Fruit fly (Drosophila melanogaster) whole organism, embryonic: Measurements from ENCODE around the gene CG12017.

ENCODE experiments used
- CG10147 ChIP-seq: fragments of 200-800 bp; sonication (Bioruptor generic); optimal IDR thresholded peaks from 2 replicates; lab custom pipeline; 2019; ENCODE audit warnings: missing biosample characterization, mild to moderate bottlenecking, missing genetic modification characterization, moderate library complexity
- CG10209 ChIP-seq: fragments of 200-800 bp; sonication (Bioruptor generic); optimal IDR thresholded peaks from 3 replicates; lab custom pipeline; 2017; ENCODE audit warnings: missing biosample characterization, mild to moderate bottlenecking, missing genetic modification characterization, missing genetic modification reagents
- CG10267 ChIP-seq: fragments of 200-800 bp; sonication (Bioruptor generic); optimal IDR thresholded peaks from 2 replicates; lab custom pipeline; 2018; ENCODE audit warnings: missing biosample characterization, mild to moderate bottlenecking, missing genetic modification characterization, moderate library complexity
- CG10321 ChIP-seq: fragments of 200-800 bp; sonication (Bioruptor generic); IDR thresholded peaks from 2 replicates; pipeline ENCODE4 v1.3.6; 2022; ENCODE audit warnings: missing biosample characterization, missing genetic modification characterization
- CG14014 ChIP-seq: fragments of 200-800 bp; sonication (Bioruptor generic); IDR thresholded peaks from 2 replicates; pipeline ENCODE4 v1.3.6; 2022; ENCODE audit warnings: missing biosample characterization, missing genetic modification characterization
- CG14710 ChIP-seq: fragments of 200-800 bp; sonication (Bioruptor generic); optimal IDR thresholded peaks from 3 replicates; lab custom pipeline; 2019; ENCODE audit warnings: missing biosample characterization, mild to moderate bottlenecking, missing genetic modification characterization, moderate library complexity
- CG15269 ChIP-seq: fragments of 200-800 bp; sonication (Bioruptor generic); optimal IDR thresholded peaks from 2 replicates; lab custom pipeline; 2018; ENCODE audit warnings: missing biosample characterization, mild to moderate bottlenecking, missing genetic modification characterization, moderate library complexity
- CG1529 ChIP-seq: fragments of 200-800 bp; sonication (Bioruptor generic); optimal IDR thresholded peaks from 3 replicates; lab custom pipeline; 2018; ENCODE audit warnings: missing biosample characterization, missing genetic modification characterization
- CG16863 ChIP-seq: fragments of 200-800 bp; sonication (Bioruptor generic); optimal IDR thresholded peaks from 3 replicates; lab custom pipeline; 2016; ENCODE audit warnings: missing biosample characterization, missing genetic modification characterization
- CG18262 ChIP-seq: fragments of 200-800 bp; optimal IDR thresholded peaks from 3 replicates; lab custom pipeline; 2019; ENCODE audit warnings: missing biosample characterization, mild to moderate bottlenecking, missing genetic modification characterization, moderate library complexity
- CG2129 ChIP-seq: fragments of 200-800 bp; sonication (Bioruptor generic); IDR thresholded peaks from 2 replicates; pipeline ENCODE4 v1.3.6; 2022; ENCODE audit warnings: missing biosample characterization, missing genetic modification characterization; ENCODE audit not compliant: partially characterized antibody
- CG31224 ChIP-seq: fragments of 200-800 bp; sonication (Bioruptor generic); IDR thresholded peaks from 2 replicates; pipeline ENCODE4 v1.3.6; 2022; ENCODE audit warnings: missing biosample characterization, missing genetic modification characterization
- CG3281 ChIP-seq: fragments of 200-800 bp; sonication (Bioruptor generic); optimal IDR thresholded peaks from 3 replicates; lab custom pipeline; 2017; ENCODE audit warnings: missing biosample characterization, mild to moderate bottlenecking, missing genetic modification characterization
- CG33213 ChIP-seq: fragments of 200-800 bp; sonication (Bioruptor generic); optimal IDR thresholded peaks from 3 replicates; lab custom pipeline; 2016; ENCODE audit warnings: missing biosample characterization, missing genetic modification characterization
- CG6175 ChIP-seq: fragments of 200-800 bp; sonication (Bioruptor generic); IDR thresholded peaks from 3 replicates; pipeline ENCODE4 v1.3.6; 2022; ENCODE audit warnings: missing biosample characterization, missing genetic modification characterization
- CG7556 ChIP-seq: fragments of 200-800 bp; sonication (Bioruptor generic); optimal IDR thresholded peaks from 2 replicates; lab custom pipeline; 2017; ENCODE audit warnings: missing biosample characterization, mild to moderate bottlenecking, missing genetic modification characterization
- CG8944 ChIP-seq: fragments of 200-800 bp; sonication (Bioruptor generic); optimal IDR thresholded peaks from 3 replicates; lab custom pipeline; 2016; ENCODE audit warnings: missing biosample characterization, missing genetic modification characterization
- D19A ChIP-seq: fragments of 200-800 bp; optimal IDR thresholded peaks from 3 replicates; lab custom pipeline; 2019; ENCODE audit warnings: missing biosample characterization, mild to moderate bottlenecking, missing genetic modification characterization, moderate library complexity
- Deaf1 ChIP-seq: fragments of 200-800 bp; optimal IDR thresholded peaks from 3 replicates; lab custom pipeline; 2019; ENCODE audit warnings: missing biosample characterization, mild to moderate bottlenecking, missing genetic modification characterization, moderate library complexity
- Doc2 ChIP-seq: fragments of 200-800 bp; sonication (Bioruptor generic); IDR thresholded peaks from 2 replicates; pipeline ENCODE4 v1.3.6; 2022; ENCODE audit warnings: missing biosample characterization, missing genetic modification characterization
- HHEX ChIP-seq: fragments of 200-800 bp; sonication (Bioruptor generic); optimal IDR thresholded peaks from 3 replicates; lab custom pipeline; 2017; ENCODE audit warnings: missing biosample characterization, mild to moderate bottlenecking, missing genetic modification characterization, missing genetic modification reagents
- HLHmδ ChIP-seq: fragments of 200-800 bp; sonication (Bioruptor generic); optimal IDR thresholded peaks from 2 replicates; lab custom pipeline; 2018; ENCODE audit warnings: missing biosample characterization, mild to moderate bottlenecking, missing genetic modification characterization, moderate library complexity
- Lhr ChIP-seq: fragments of 200-800 bp; sonication (Bioruptor generic); optimal IDR thresholded peaks from 3 replicates; lab custom pipeline; 2017; ENCODE audit warnings: mild to moderate bottlenecking, missing biosample characterization, missing genetic modification reagents, missing genetic modification characterization
- Lim3 ChIP-seq: fragments of 200-800 bp; sonication (Bioruptor generic); IDR thresholded peaks from 2 replicates; pipeline ENCODE4 v1.3.6; 2022; ENCODE audit warnings: missing biosample characterization, missing genetic modification characterization
- NfI ChIP-seq: fragments of 200-800 bp; sonication (Bioruptor generic); optimal IDR thresholded peaks from 3 replicates; lab custom pipeline; 2018; ENCODE audit warnings: missing biosample characterization, mild to moderate bottlenecking, missing genetic modification characterization, moderate library complexity
- PHDP ChIP-seq: fragments of 200-800 bp; sonication (Bioruptor generic); optimal IDR thresholded peaks from 3 replicates; lab custom pipeline; 2018; ENCODE audit warnings: missing biosample characterization, mild to moderate bottlenecking, missing genetic modification characterization, moderate library complexity
- Pdp1 ChIP-seq, 2 experiments: fragments of 200-800 bp; sonication (Bioruptor generic); optimal IDR thresholded peaks; 3 replicates each; lab custom pipeline; 2016; ENCODE audit warnings: missing biosample characterization in 2 of 2, missing genetic modification characterization in 2 of 2, mild to moderate bottlenecking in 1 of 2, moderate library complexity in 1 of 2
- Sry-δ ChIP-seq: fragments of 200-800 bp; sonication (Bioruptor generic); optimal IDR thresholded peaks from 2 replicates; lab custom pipeline; 2016; ENCODE audit warnings: missing biosample characterization, missing genetic modification characterization
- Taf1 ChIP-seq: fragments of 200-800 bp; sonication (Bioruptor generic); IDR thresholded peaks from 2 replicates; pipeline ENCODE4 v1.3.6; 2022; ENCODE audit warnings: missing biosample characterization, missing genetic modification characterization
- Usf ChIP-seq: fragments of 200-800 bp; sonication (Bioruptor generic); optimal IDR thresholded peaks from 2 replicates; lab custom pipeline; 2017; ENCODE audit warnings: missing genotype, missing biosample characterization, missing genetic modification characterization
- amos ChIP-seq: fragments of 200-800 bp; sonication (Bioruptor generic); IDR thresholded peaks from 2 replicates; pipeline ENCODE4 v1.3.6; 2022; ENCODE audit warnings: missing biosample characterization, missing genetic modification characterization; ENCODE audit not compliant: partially characterized antibody
- chif ChIP-seq, 2 experiments: fragments of 200-800 bp; sonication (Bioruptor generic); optimal IDR thresholded peaks; 3 replicates each; lab custom pipeline; 2016; ENCODE audit warnings: missing biosample characterization in 2 of 2, missing genetic modification characterization in 2 of 2
- dan ChIP-seq: fragments of 200-800 bp; sonication (Bioruptor generic); IDR thresholded peaks from 2 replicates; pipeline ENCODE4 v1.3.6; 2022; ENCODE audit warnings: missing biosample characterization, missing genetic modification characterization
- dmrt11E ChIP-seq: fragments of 200-800 bp; sonication (Bioruptor generic); optimal IDR thresholded peaks from 3 replicates; lab custom pipeline; 2018; ENCODE audit warnings: missing biosample characterization, mild to moderate bottlenecking, missing genetic modification characterization, moderate library complexity
- dysf ChIP-seq: fragments of 200-800 bp; sonication (Bioruptor generic); IDR thresholded peaks from 3 replicates; pipeline ENCODE4 v1.3.6; 2022; ENCODE audit warnings: missing biosample characterization, missing genetic modification characterization
- ems ChIP-seq: fragments of 200-800 bp; sonication (Bioruptor generic); optimal IDR thresholded peaks from 3 replicates; lab custom pipeline; 2016; ENCODE audit warnings: missing biosample characterization, missing genetic modification characterization
- gcm ChIP-seq: fragments of 200-800 bp; sonication (Bioruptor generic); optimal IDR thresholded peaks from 2 replicates; lab custom pipeline; 2019; ENCODE audit warnings: missing biosample characterization, mild to moderate bottlenecking, missing genetic modification characterization, moderate library complexity
- gem ChIP-seq: fragments of 200-800 bp; sonication (Bioruptor generic); optimal IDR thresholded peaks from 2 replicates; lab custom pipeline; 2019; ENCODE audit warnings: missing biosample characterization, mild to moderate bottlenecking, missing genetic modification characterization, moderate library complexity
- gfzf ChIP-seq: fragments of 200-800 bp; sonication (Bioruptor generic); optimal IDR thresholded peaks from 2 replicates; lab custom pipeline; 2016; ENCODE audit warnings: missing biosample characterization, mild to moderate bottlenecking, missing genetic modification characterization, moderate library complexity
- hkb ChIP-seq, 2 experiments: fragments of 200-800 bp in 1 of 2; fragments of >200 bp in 1 of 2; sonication (Bioruptor generic) in 1 of 2; IDR thresholded peaks in 1 of 2; optimal IDR thresholded peaks in 1 of 2; 2 replicates each; pipeline versions ENCODE4 v1.3.6 to Lab custom; 2017 to 2022; ENCODE audit warnings: missing biosample characterization in 1 of 2, missing genetic modification characterization in 1 of 2
- salm ChIP-seq: fragments of 200-800 bp; sonication (Bioruptor generic); optimal IDR thresholded peaks from 2 replicates; lab custom pipeline; 2018; ENCODE audit warnings: missing biosample characterization, mild to moderate bottlenecking, missing genetic modification characterization
- sc ChIP-seq, 3 experiments: fragments of >200 bp in 2 of 3; fragments of 200-800 bp in 1 of 3; sonication (Bioruptor generic) in 1 of 3; optimal IDR thresholded peaks; 2 replicates in 2 of 3; 3 replicates in 1 of 3; lab custom pipeline; 2017; ENCODE audit warnings: mild to moderate bottlenecking in 1 of 3, missing biosample characterization in 1 of 3, missing genetic modification characterization in 1 of 3, missing genetic modification reagents in 1 of 3
- slbo ChIP-seq: fragments of 200-800 bp; sonication (Bioruptor generic); IDR thresholded peaks from 2 replicates; pipeline ENCODE4 v1.3.6; 2022; ENCODE audit warnings: missing biosample characterization, missing genetic modification characterization
- so ChIP-seq: fragments of 200-800 bp; sonication (Bioruptor generic); IDR thresholded peaks from 3 replicates; pipeline ENCODE4 v1.3.6; 2022; ENCODE audit warnings: missing biosample characterization, missing genetic modification characterization
- sob ChIP-seq: fragments of 200-800 bp; sonication (Bioruptor generic); IDR thresholded peaks from 2 replicates; pipeline ENCODE4 v1.3.6; 2022; ENCODE audit warnings: missing biosample characterization, missing genetic modification characterization
- sqz ChIP-seq: fragments of 200-800 bp; sonication (Bioruptor generic); optimal IDR thresholded peaks from 3 replicates; lab custom pipeline; 2018; ENCODE audit warnings: missing biosample characterization, mild to moderate bottlenecking, missing genetic modification characterization
- unpg ChIP-seq: fragments of 200-800 bp; sonication (Bioruptor generic); optimal IDR thresholded peaks from 3 replicates; lab custom pipeline; 2018; ENCODE audit warnings: missing biosample characterization, mild to moderate bottlenecking, missing genetic modification characterization, moderate library complexity

CG12017 gene

DNA sequence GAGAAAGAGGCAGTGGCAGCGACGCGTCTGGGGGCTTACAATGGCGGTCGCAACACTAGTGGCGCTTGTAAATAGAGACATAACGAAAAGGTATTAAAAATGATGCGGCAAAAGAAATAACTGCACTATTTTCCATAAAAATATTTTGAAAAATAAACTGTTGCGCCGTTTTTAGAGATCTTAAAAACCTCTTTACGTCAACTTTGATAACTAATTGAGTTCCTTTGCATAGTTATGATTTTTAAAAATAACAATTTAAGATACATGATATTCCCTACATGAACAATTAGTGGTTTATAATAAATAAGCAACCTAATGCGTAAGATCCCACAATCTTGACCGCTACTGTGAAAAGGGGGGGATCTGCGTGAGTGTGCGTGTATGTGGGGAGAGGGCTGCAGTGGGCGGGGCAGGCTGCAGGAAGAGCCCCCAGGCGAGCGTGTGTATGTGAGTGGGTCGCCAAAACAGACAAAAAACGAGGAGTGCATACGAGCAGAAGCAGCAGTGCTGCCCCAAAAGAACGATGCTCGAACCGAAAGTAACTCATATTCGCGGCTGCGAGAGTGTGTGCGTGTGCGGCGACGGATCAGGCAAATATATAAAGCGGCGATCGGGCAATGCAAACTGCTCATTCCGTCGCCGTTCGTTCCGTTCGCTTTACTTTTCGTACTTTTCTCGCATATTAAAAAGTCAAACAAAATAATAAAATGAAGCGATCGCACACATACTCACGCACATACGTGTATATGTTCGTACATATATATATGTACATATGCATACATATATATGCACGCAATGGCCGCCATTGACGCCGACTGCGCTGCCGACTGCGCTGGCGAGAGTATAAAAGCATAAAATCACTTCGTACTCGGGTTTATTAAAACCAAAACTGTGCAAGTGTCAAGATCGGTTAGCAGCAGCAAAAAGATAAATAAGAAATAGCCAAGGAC is 31.1 kb upstream of the CG12017 start (continued):
- peak; percentile 53 for TF ChIP-seq CG18262 (tag; lab: Kevin White, UChicago)
- no peak for TF ChIP-seq CG10147 (GFP tag; lab: Kevin White, UChicago)
- TF ChIP-seq so (GFP tag; lab: Robert Waterston, UW): peak; percentile 74; the same call in 1 of the 3 replicates
- no peak for TF ChIP-seq gcm
- peak; percentile 29 to 58 for TF ChIP-seq chif (GFP tag; optimal IDR thresholded peaks at IDR 0.05; lab: Kevin White, UChicago)
- no peak for TF ChIP-seq dan (GFP tag; lab: Robert Waterston, UW)
- TF ChIP-seq slbo (GFP tag; lab: Robert Waterston, UW): peak; percentile 39; the same call in 1 of the 2 replicates
- TF ChIP-seq Lhr (GFP tag; lab: Kevin White, UChicago): no peak
- TF ChIP-seq CG10209 (GFP tag; lab: Kevin White, UChicago): peak; percentile 46
- TF ChIP-seq D19A (tag; lab: Kevin White, UChicago): peak; percentile 19
- TF ChIP-seq Lim3 (GFP tag; lab: Robert Waterston, UW): no peak
- TF ChIP-seq CG6175 (GFP tag; lab: Robert Waterston, UW): no peak
- no peak for TF ChIP-seq ems (GFP tag; lab: Kevin White, UChicago)
- no peak for TF ChIP-seq CG10321 (GFP tag; lab: Robert Waterston, UW)
- TF ChIP-seq Deaf1 (tag; lab: Kevin White, UChicago): no peak
- peak; percentile 46; the same call in 1 of the 3 replicates for TF ChIP-seq dysf (GFP tag; lab: Robert Waterston, UW)
- TF ChIP-seq Pdp1 (GFP tag; optimal IDR thresholded peaks at IDR 0.05; lab: Kevin White, UChicago): peak in 1 of 2 experiments; percentile 19
- TF ChIP-seq sqz: no peak
- no peak for TF ChIP-seq Taf1 (GFP tag; lab: Robert Waterston, UW)
- TF ChIP-seq HHEX: peak; percentile 18
- no peak for TF ChIP-seq dmrt11E (tag; lab: Kevin White, UChicago)
- TF ChIP-seq gem (tag; lab: Kevin White, UChicago): peak; percentile 45
- TF ChIP-seq CG14710 (tag; lab: Kevin White, UChicago): peak; percentile 3
- TF ChIP-seq Usf: peak; percentile 55
- TF ChIP-seq salm: no peak
- TF ChIP-seq NfI (GFP tag; lab: Kevin White, UChicago): peak; percentile 48
- TF ChIP-seq CG2129 (GFP tag; lab: Robert Waterston, UW): no peak
- TF ChIP-seq amos: no peak
- no peak for TF ChIP-seq CG31224 (GFP tag; lab: Robert Waterston, UW)
- TF ChIP-seq CG3281 (GFP tag; lab: Kevin White, UChicago): peak; percentile 15
- TF ChIP-seq CG10267 (tag; lab: Kevin White, UChicago): peak; percentile 0
- no peak for TF ChIP-seq gfzf (GFP tag; lab: Kevin White, UChicago)
- TF ChIP-seq CG16863: peak; percentile 26
- no peak for TF ChIP-seq Sry-δ
- no peak for TF ChIP-seq Doc2 (GFP tag; lab: Robert Waterston, UW)
- TF ChIP-seq hkb (optimal IDR thresholded peaks at IDR 0.05; lab: Kevin White, UChicago): no peak
- peak; percentile 54; the same call in 1 of the 2 replicates for TF ChIP-seq hkb (GFP tag; IDR thresholded peaks at IDR 0.05; lab: Robert Waterston, UW)
- no peak for TF ChIP-seq sob (GFP tag; lab: Robert Waterston, UW)
- peak; percentile 55 for TF ChIP-seq CG15269 (tag; lab: Kevin White, UChicago)
- no peak for TF ChIP-seq CG14014 (GFP tag; lab: Robert Waterston, UW)
- TF ChIP-seq CG1529 (GFP tag; lab: Kevin White, UChicago): peak; percentile 39
- peak; percentile 19 for TF ChIP-seq CG7556 (GFP tag; lab: Kevin White, UChicago)
- TF ChIP-seq CG33213 (GFP tag; lab: Kevin White, UChicago): no peak
- no peak for TF ChIP-seq sc (optimal IDR thresholded peaks at IDR 0.05; lab: Kevin White, UChicago)
- peak; percentile 34 for TF ChIP-seq sc (GFP tag; optimal IDR thresholded peaks at IDR 0.05; lab: Kevin White, UChicago)
- no peak for TF ChIP-seq HLHmδ (GFP tag; lab: Kevin White, UChicago)
- peak; percentile 35 for TF ChIP-seq PHDP (tag; lab: Kevin White, UChicago)
- peak; percentile 40 for TF ChIP-seq CG8944 (GFP tag; lab: Kevin White, UChicago)
- TF ChIP-seq unpg (GFP tag; lab: Kevin White, UChicago): peak; percentile 21
